Fruit fly (Drosophila melanogaster): ENCODE results near the gene tgo.

dm6 chr3R:9038652-9039051 is 18.8 kb upstream of the tgo start, which contains the start of gene hyx:
- TF ChIP-seq CTCF (optimal IDR thresholded peaks at IDR 0.05) (no peak), CG8478 (optimal IDR thresholded peaks at IDR 0.05) (no peak)

Measured in S2 (cell line).